Worm (Caenorhabditis elegans) whole organism, late embryonic: ENCODE results near the gene K02B2.6.

Source experiments
- ceh-22 ChIP-seq: sonication (generic microtip); optimal IDR thresholded peaks from 2 replicates; lab custom pipeline; 2017; ENCODE audit warnings: missing biosample characterization, missing genetic modification characterization
- hlh-6 ChIP-seq: sonication (generic microtip); optimal IDR thresholded peaks from 2 replicates; lab custom pipeline; 2016; ENCODE audit warnings: missing genotype, missing genetic modification characterization, missing compliant biosample characterization
- pha-2 ChIP-seq: sonication (generic microtip); optimal IDR thresholded peaks from 2 replicates; lab custom pipeline; 2017; ENCODE audit warnings: mild to moderate bottlenecking, missing genetic modification characterization, missing compliant biosample characterization

ce11 chrIV:5977276-5977675, 15.2 kb upstream of the K02B2.6 start:
- TF ChIP-seq pha-2: no peak
- no peak for TF ChIP-seq hlh-6
- TF ChIP-seq ceh-22: no peak
